Worm (Caenorhabditis elegans): ENCODE measurements around the gene kin-16.

kin-16 gene

DNA sequence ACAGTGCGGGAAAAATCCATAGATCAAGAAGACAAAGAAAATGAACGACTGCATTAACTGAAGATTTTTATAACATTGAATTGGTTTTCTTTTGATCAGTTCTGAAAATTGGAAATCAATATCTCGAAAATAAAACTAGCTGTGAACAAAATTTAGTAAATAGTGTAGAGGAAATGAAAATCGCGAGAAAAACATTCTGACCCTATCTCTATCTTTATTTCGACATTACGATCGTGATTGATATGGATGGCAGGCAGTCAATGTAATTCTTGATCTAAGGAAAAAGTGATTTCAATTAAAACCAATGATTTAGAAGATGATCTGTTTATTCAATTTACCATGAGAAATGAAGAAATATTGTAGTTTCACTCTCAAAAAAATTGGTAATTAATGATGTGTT lies at the start of gene kin-16:
Gene kin-16 (minus strand): TSS at position 101 of the 400 bp plus-strand sequence.
- peak; percentile 52 for TF ChIP-seq nhr-85 (tag)
- peak in 1 of 6 experiments; percentile 46 for TF ChIP-seq elt-3 (tag; optimal IDR thresholded peaks at IDR 0.05)
- no peak for TF ChIP-seq lsy-2 (tag; optimal IDR thresholded peaks at IDR 0.05)
- no peak for TF ChIP-seq ces-1 (GFP tag; optimal IDR thresholded peaks at IDR 0.05)
- peak; percentile 23 for TF ChIP-seq nhr-20 (tag; optimal IDR thresholded peaks at IDR 0.05)
- TF ChIP-seq blmp-1 (tag; optimal IDR thresholded peaks at IDR 0.05): peak; percentile 30
- no peak for TF ChIP-seq skn-1 (tag; optimal IDR thresholded peaks at IDR 0.05)

ce11 chrII:9485081-9485730 lies 49.3 kb upstream of the kin-16 start:
- peak; percentile 59 for TF ChIP-seq lin-14 (GFP tag; optimal IDR thresholded peaks at IDR 0.05)
- peak; percentile 12 for TF ChIP-seq nhr-71 (tag; optimal IDR thresholded peaks at IDR 0.05)
- TF ChIP-seq tbx-2 (tag; optimal IDR thresholded peaks at IDR 0.05): peak; percentile 22
- TF ChIP-seq irx-1 (tag; optimal IDR thresholded peaks at IDR 0.05): no peak
- peak; percentile 45 for TF ChIP-seq blmp-1 (tag; optimal IDR thresholded peaks at IDR 0.05)

ce11 chrII:9483342-9483741 lies 47.4 kb upstream of the kin-16 start:
- TF ChIP-seq elt-2 (tag; optimal IDR thresholded peaks at IDR 0.05): peak; percentile 41
- TF ChIP-seq ama-1 (optimal IDR thresholded peaks at IDR 0.05): no peak
- no peak for TF ChIP-seq ceh-63 (GFP tag; optimal IDR thresholded peaks at IDR 0.05)
- no peak for TF ChIP-seq efl-1 (optimal IDR thresholded peaks at IDR 0.05)
- TF ChIP-seq efl-1 (GFP tag; optimal IDR thresholded peaks at IDR 0.05 in 1 of 2): peak in 1 of 2 experiments; percentile 33
- TF ChIP-seq fkh-10 (GFP tag; optimal IDR thresholded peaks at IDR 0.05): no peak
- no peak for TF ChIP-seq ceh-90 (tag; optimal IDR thresholded peaks at IDR 0.05)
- TF ChIP-seq lir-3 (tag; optimal IDR thresholded peaks at IDR 0.05; ENCODE audit: poor library complexity): no peak
- no peak for TF ChIP-seq isw-1 (GFP tag; IDR thresholded peaks at IDR 0.05)
- no peak for TF ChIP-seq nhr-84 (tag; optimal IDR thresholded peaks at IDR 0.05)
- no peak for TF ChIP-seq lsy-2 (tag; optimal IDR thresholded peaks at IDR 0.05)
- TF ChIP-seq nhr-47 (tag; optimal IDR thresholded peaks at IDR 0.05): no peak

DNA sequence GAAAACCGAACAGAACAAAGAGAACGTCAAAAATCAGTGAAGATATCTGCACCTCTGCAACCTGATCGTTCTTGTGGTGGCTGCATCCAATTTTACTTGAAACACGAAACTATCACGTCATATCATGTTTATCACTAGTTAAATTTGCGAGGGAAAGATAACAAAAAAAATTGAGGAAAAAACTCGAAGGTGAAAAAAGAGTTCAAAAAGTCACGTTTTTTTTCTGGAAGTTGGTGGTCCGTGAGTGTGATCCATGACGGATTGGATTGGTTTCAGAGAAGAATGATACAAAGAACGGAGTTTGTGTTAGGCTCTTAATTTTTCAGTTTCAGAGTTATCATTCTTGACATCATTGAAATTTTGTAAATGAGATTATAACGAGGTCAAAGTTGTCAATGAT lies 46.6 kb upstream of the kin-16 start:
- TF ChIP-seq ceh-88 (GFP tag; IDR thresholded peaks at IDR 0.05) (no peak), snpc-4 (tag; optimal IDR thresholded peaks at IDR 0.05) (no peak), lin-14 (GFP tag; optimal IDR thresholded peaks at IDR 0.05) (no peak), mef-2 (tag; optimal IDR thresholded peaks at IDR 0.05) (no peak), C16A3.4 (tag; optimal IDR thresholded peaks at IDR 0.05) (no peak), sox-4 (tag; optimal IDR thresholded peaks at IDR 0.05) (no peak), unc-86 (tag; optimal IDR thresholded peaks at IDR 0.05) (no peak), elt-3 (tag; optimal IDR thresholded peaks at IDR 0.05) (no peak), aly-2 (tag; optimal IDR thresholded peaks at IDR 0.05) (no peak), ces-1 (GFP tag; optimal IDR thresholded peaks at IDR 0.05) (no peak), aha-1 (tag; optimal IDR thresholded peaks at IDR 0.05) (no peak), lin-39 (tag; optimal IDR thresholded peaks at IDR 0.05) (no peak), nhr-12 (tag; optimal IDR thresholded peaks at IDR 0.05) (no peak), pqm-1 (tag; optimal IDR thresholded peaks at IDR 0.05) (no peak), nhr-20 (tag; optimal IDR thresholded peaks at IDR 0.05) (no peak), zip-4 (GFP tag; optimal IDR thresholded peaks at IDR 0.05) (no peak), unc-62 (GFP tag; optimal IDR thresholded peaks at IDR 0.05) (no peak), ama-1 (optimal IDR thresholded peaks at IDR 0.05) (no peak), zag-1 (tag; optimal IDR thresholded peaks at IDR 0.05) (no peak), ztf-11 (tag; optimal IDR thresholded peaks at IDR 0.05) (no peak)

ce11 chrII:9481427-9481826 lies 45.5 kb upstream of the kin-16 start:
- TF ChIP-seq C04F5.9 (tag; optimal IDR thresholded peaks at IDR 0.05) (no peak), nhr-12 (tag; optimal IDR thresholded peaks at IDR 0.05) (no peak), alr-1 (tag; optimal IDR thresholded peaks at IDR 0.05; ENCODE audit: borderline replicate concordance) (no peak), tbx-2 (tag; optimal IDR thresholded peaks at IDR 0.05) (peak; percentile 75), vab-15 (tag; optimal IDR thresholded peaks at IDR 0.05) (no peak), efl-1 (optimal IDR thresholded peaks at IDR 0.05) (peak in 1 of 2 experiments; percentile 18), efl-1 (GFP tag; optimal IDR thresholded peaks at IDR 0.05 in 1 of 2) (no peak), mef-2 (tag; optimal IDR thresholded peaks at IDR 0.05) (no peak), nhr-71 (tag; optimal IDR thresholded peaks at IDR 0.05) (peak; percentile 72), nhr-19 (GFP tag; conservative IDR thresholded peaks at IDR 0.05) (peak; percentile 28; the same call in 1 of the 2 replicates), mdl-1 (tag; optimal IDR thresholded peaks at IDR 0.05) (peak in 1 of 2 experiments; percentile 14), lin-14 (GFP tag; optimal IDR thresholded peaks at IDR 0.05) (peak; percentile 60), egl-27 (tag; optimal IDR thresholded peaks at IDR 0.05) (peak in 1 of 2 experiments; percentile 30), nhr-77 (tag; optimal IDR thresholded peaks at IDR 0.05) (peak; percentile 66), dpl-1 (GFP tag; optimal IDR thresholded peaks at IDR 0.05) (peak in 1 of 3 experiments; percentile 2), nhr-20 (tag; optimal IDR thresholded peaks at IDR 0.05) (peak; percentile 42), lsy-2 (tag; optimal IDR thresholded peaks at IDR 0.05) (peak in 1 of 2 experiments; percentile 40)
